Fruit fly (Drosophila melanogaster) whole organism, pupa: ENCODE data around the gene Orco.

ENCODE experiments used
- CG12605 ChIP-seq: fragments of 200-800 bp; sonication (Bioruptor generic); IDR thresholded peaks from 2 replicates; pipeline ENCODE4 v1.3.6; 2022; ENCODE audit warnings: missing biosample characterization, missing genetic modification characterization
- CG15710 ChIP-seq: fragments of 200-800 bp; sonication (Bioruptor generic); optimal IDR thresholded peaks from 2 replicates; lab custom pipeline; 2018; ENCODE audit warnings: missing biosample characterization, mild to moderate bottlenecking, missing genetic modification characterization, moderate library complexity
- CG17806 ChIP-seq: fragments of 200-800 bp; sonication (Bioruptor generic); optimal IDR thresholded peaks from 2 replicates; lab custom pipeline; 2018; ENCODE audit warnings: missing biosample characterization, mild to moderate bottlenecking, missing genetic modification characterization, moderate library complexity
- CG32121 ChIP-seq: fragments of 200-800 bp; sonication (Bioruptor generic); IDR thresholded peaks from 2 replicates; pipeline ENCODE4 v1.3.6; 2022; ENCODE audit warnings: missing biosample characterization, missing genetic modification characterization
- CG34367 ChIP-seq: fragments of 200-800 bp; sonication (Bioruptor generic); optimal IDR thresholded peaks from 2 replicates; lab custom pipeline; 2018; ENCODE audit warnings: missing biosample characterization, mild to moderate bottlenecking, missing genetic modification characterization
- CG8159 ChIP-seq: fragments of 200-800 bp; sonication (Bioruptor generic); optimal IDR thresholded peaks from 3 replicates; lab custom pipeline; 2018; ENCODE audit warnings: missing biosample characterization, mild to moderate bottlenecking, missing genetic modification characterization, moderate library complexity
- D1 ChIP-seq: fragments of 200-800 bp; sonication (Bioruptor generic); optimal IDR thresholded peaks from 2 replicates; lab custom pipeline; 2018; ENCODE audit warnings: missing biosample characterization, mild to moderate bottlenecking, missing genetic modification characterization, moderate library complexity
- EcR ChIP-seq: fragments of 200-800 bp; sonication (Bioruptor generic); optimal IDR thresholded peaks from 3 replicates; lab custom pipeline; 2019; ENCODE audit warnings: missing biosample characterization, missing genetic modification characterization, mild to moderate bottlenecking, moderate library complexity, missing genetic modification reagents
- Pif1A ChIP-seq: fragments of 200-800 bp; sonication (Bioruptor generic); optimal IDR thresholded peaks from 3 replicates; lab custom pipeline; 2016; ENCODE audit warnings: missing biosample characterization, missing genetic modification characterization
- Pif1B ChIP-seq: fragments of 200-800 bp; sonication (Bioruptor generic); optimal IDR thresholded peaks from 3 replicates; lab custom pipeline; 2016; ENCODE audit warnings: missing biosample characterization, missing genetic modification characterization
- rn ChIP-seq: fragments of 200-800 bp; sonication (Bioruptor generic); IDR thresholded peaks from 2 replicates; pipeline ENCODE4 v1.3.6; 2022; ENCODE audit warnings: missing biosample characterization, missing genetic modification characterization

DNA sequence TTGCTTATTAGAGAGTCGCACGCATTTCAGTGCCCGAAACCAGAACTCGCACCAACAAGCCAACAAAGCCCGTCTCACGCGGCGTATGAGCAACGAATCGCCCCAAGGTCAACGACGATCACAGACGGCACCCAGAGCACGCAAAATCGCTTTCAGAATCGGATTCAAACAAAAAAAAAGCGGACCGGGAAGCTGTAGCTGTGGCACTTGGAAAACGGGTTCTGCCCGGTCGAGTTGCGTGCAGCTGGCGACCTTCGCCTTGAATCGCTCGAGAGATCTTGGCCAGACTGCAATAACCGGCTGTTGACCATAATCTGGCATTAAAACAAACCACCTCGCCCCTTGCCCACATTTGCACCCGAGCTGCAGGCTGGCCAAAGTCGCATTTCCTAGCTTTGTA is 48.8 kb downstream of the Orco start:
- no peak for TF ChIP-seq rn (GFP tag; lab: Robert Waterston, UW)
- TF ChIP-seq CG34367 (tag; lab: Kevin White, UChicago), result no peak
- TF ChIP-seq EcR, result peak; percentile 97
- no peak for TF ChIP-seq CG15710
- no peak for TF ChIP-seq Pif1B (GFP tag; lab: Kevin White, UChicago)
- TF ChIP-seq CG12605 (GFP tag; lab: Robert Waterston, UW), result no peak
- TF ChIP-seq CG8159 (tag; lab: Kevin White, UChicago), result no peak
- no peak for TF ChIP-seq D1 (tag; lab: Kevin White, UChicago)
- no peak for TF ChIP-seq Pif1A (GFP tag; lab: Kevin White, UChicago)
- no peak for TF ChIP-seq CG32121 (GFP tag; lab: Robert Waterston, UW)
- no peak for TF ChIP-seq CG17806 (tag; lab: Kevin White, UChicago)
